Fruit fly (Drosophila melanogaster): ENCODE results near the gene Fas3.

DNA sequence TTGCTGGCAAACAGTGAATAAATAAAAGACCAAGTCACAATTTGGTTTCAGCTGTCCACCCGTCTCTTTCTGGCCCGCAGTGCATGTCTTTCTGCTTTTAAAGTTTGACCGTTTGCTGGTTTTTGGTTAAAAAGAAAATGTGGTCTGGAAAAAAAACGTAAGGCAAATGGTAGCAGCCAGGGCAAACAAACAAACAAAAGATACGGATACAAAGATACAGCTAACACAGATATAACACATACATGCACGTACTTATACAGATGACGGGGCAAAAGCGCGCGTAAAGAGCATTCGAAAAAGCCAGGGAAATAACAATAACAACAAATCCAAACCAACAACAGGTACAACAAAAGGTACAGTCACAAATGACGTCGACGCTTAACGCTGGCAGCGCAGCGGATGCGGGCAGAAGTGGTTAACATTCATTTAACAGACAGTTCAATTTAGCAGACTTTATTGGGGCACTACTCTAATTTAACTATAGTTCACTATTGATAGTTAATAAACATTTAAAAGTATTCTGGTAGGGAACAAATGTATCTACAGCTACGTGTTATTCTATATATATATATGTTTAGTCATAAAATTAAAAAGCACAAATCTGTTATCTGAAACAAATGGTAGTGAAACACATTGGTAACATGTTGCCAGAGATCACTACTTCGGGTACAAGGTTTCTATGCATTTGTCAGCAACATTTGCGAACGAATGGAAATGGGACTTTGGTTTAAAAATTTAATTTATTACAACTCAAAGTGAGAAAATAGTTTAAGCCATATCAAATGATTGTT is 5.8 kb upstream of the Fas3 start:
- no peak for TF ChIP-seq CTCF (optimal IDR thresholded peaks at IDR 0.05)
- TF ChIP-seq CG8478 (optimal IDR thresholded peaks at IDR 0.05): no peak
